Worm (Caenorhabditis elegans) whole organism, L4/young adult: ENCODE results near the gene R13A1.5.

Experiments used
- W03F9.2 ChIP-seq: fragments of 150-350 bp; optimal IDR thresholded peaks from 2 replicates; lab custom pipeline; 2014; ENCODE audit warnings: missing biosample characterization, missing genetic modification characterization
- dao-5 ChIP-seq: sonication (generic microtip); optimal IDR thresholded peaks from 2 replicates; lab custom pipeline; 2016; ENCODE audit warnings: missing genotype, missing genetic modification characterization, moderate library complexity, missing compliant biosample characterization
- him-1 ChIP-seq: sonication (generic microtip); optimal IDR thresholded peaks from 2 replicates; lab custom pipeline; 2016; ENCODE audit warnings: missing genotype, missing genetic modification reagents, missing genetic modification characterization, missing compliant biosample characterization

R13A1.5 gene

DNA sequence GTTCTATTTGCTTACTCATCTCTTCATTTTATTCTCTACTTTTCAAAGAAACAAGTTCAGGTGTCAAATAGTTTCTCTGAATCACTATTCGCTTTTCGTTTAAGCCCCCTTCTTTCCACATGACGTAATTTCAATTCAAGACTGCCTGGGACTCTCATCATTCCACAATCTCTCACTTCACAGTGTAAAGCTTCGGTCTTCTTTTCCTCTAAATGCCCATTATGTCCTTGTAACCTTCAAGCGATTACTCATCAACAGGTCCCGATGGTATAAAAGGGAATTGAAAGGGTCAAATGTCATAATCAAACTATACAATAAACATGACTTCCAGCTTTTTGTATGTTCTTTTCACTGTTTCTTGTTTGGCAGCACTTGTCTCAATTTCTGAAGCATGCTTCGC lies 12.7 kb downstream of the R13A1.5 start, which contains the start of gene C42D4.3:
Gene C42D4.3 (plus strand): TSS at position 298 of the 400 bp plus-strand sequence.
- no peak for TF ChIP-seq him-1 (tag; lab: Kevin White, UChicago)
- no peak for TF ChIP-seq W03F9.2 (tag; lab: Kevin White, UChicago)
- TF ChIP-seq dao-5, result no peak

DNA sequence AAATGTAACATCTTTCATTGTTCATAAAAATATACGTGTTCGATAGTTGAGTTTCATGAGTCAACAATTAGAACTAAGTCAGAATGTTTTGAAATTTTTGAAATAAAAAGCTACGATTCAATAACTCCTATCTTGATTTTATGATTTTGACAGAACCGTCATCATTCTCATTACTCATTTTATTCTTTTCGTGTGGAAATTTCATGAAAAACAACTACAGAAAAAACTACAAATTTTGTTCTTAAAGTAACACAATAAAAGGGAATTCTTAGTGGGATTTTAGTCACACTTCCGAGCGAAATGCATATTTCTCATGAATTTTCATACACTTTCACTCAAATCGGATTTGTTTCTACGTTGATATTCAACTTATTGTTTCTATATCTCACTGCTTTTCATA lies 14.8 kb downstream of the R13A1.5 start, which contains the start of gene str-44:
Gene str-44 (plus strand): TSS at position 301 of the 400 bp plus-strand sequence.
- no peak for TF ChIP-seq him-1 (tag; lab: Kevin White, UChicago)
- TF ChIP-seq W03F9.2 (tag; lab: Kevin White, UChicago), result no peak
- no peak for TF ChIP-seq dao-5

DNA sequence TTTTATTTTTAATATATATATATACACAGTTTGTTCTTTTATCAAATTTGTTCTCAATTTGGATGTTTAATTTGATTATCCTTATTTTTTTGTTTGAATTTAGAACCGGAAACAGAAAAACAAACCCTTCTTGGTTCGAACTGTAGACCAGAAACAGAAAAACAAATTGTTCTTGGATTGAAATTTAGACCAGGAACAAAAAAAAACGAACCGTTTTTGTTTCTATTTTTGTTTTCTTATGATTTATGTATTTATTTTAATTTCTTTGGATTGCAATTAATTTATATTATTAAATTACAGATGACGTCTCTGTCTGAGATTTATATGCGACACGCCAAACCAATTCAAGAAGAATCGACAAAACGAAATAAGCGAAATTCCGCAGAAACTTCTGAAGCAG lies 16.3 kb downstream of the R13A1.5 start, which contains the start of gene C42D4.19:
Gene C42D4.19 (plus strand): TSS at position 301 of the 400 bp plus-strand sequence.
- TF ChIP-seq dao-5 (no peak), W03F9.2 (tag; lab: Kevin White, UChicago) (no peak), him-1 (tag; lab: Kevin White, UChicago) (no peak)

DNA sequence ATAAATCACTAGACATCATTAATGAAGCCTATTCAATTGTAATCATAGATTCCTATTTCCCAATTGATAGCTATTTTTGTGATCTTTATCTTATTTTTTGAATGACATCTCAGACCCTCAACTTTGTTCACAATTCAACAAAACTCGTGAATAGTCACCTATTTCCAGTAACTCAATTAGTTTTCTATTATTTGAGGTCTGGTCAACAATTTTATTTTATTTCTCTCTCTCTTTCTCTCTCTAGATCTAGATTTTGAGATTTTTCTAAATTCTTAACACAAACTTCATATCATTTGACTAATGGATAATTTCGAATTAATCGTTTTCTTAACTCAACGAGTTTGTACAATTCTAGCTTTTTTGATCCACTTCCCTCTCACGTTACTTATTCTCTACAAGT lies 18.2 kb downstream of the R13A1.5 start, which contains the start of gene str-1:
Gene str-1 (plus strand): TSS at position 301 of the 400 bp plus-strand sequence.
- TF ChIP-seq him-1 (tag; lab: Kevin White, UChicago) (no peak), W03F9.2 (tag; lab: Kevin White, UChicago) (no peak), dao-5 (no peak)

DNA sequence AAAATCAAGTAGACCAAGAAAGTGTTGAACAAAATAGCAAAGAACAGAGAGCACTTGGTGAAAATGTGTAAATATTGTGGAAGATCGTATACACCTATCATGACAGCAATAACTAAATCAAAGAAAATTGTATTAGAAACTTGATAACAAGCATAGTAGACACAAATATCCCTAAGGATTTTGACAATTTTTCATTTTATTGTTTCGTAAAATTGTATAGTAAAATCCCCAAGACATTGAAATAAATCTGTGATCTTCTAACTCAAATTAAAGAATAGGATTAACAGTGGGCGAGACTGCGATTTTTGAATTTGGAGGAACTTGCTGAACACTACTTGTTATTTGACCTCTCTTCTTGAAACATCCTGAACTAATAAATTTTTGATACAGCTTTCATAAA lies 20.4 kb downstream of the R13A1.5 start, which contains the start of gene str-220:
Gene str-220 (minus strand): TSS at position 101 of the 400 bp plus-strand sequence.
- TF ChIP-seq W03F9.2 (tag; lab: Kevin White, UChicago), result no peak
- no peak for TF ChIP-seq him-1 (tag; lab: Kevin White, UChicago)
- no peak for TF ChIP-seq dao-5

DNA sequence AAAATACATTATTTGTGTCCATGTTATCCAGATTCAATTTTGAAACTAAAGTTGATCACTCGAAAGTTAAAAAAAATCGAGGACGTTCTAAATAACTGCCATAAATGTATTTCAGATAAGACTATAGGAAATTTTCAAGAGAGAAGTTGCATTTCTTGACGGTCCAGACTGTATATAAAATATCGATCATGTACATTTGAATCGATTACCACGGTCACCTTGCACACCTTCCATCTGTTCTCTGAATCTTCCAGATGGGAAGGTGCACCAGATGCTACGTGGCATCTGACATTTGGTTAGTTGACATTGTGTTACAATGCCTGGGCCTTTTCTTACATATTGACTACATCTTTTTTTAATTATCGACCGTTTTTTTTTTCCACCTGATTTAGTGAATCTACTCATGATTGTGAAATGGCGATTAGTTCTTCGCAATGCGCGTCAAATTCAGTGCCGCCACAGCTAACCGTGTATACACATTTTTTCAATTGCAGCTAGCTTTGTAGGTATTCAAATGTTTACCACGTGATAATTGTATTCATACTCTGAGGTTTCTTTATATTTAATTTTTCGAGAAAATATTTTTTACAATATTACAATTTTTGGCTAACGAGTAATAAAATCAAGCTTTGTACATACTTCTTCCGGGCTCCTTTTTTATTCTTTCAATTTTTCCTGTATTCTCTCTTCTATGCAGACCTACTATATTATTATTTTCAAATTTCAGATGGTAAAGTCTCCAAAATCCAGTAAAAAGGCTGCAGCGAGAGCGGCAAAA lies 23.5 kb downstream of the R13A1.5 start, which contains the start of gene skr-16:
Gene skr-16 (plus strand): TSS at position 728 of the 778 bp plus-strand sequence.
- no peak for TF ChIP-seq him-1 (tag; lab: Kevin White, UChicago)
- TF ChIP-seq W03F9.2 (tag; lab: Kevin White, UChicago), result no peak
- no peak for TF ChIP-seq dao-5

DNA sequence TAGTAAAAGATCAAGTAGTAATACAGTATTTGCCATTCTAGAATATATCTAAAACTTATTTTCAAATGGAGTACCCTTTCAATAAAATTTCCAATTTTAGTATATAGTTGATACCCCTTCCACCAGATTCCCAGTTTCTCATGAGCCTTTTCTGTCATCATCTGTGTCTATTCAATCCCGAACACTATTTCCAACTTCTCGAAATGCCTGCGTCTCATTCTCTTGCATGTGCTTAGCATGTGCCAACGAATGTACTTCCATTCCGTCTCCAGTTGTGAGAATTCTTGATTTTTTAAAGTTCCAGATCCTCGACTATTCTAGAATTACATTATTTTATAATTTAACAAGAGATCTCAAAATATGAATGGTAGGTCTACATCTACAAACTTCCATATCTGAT lies 25.1 kb downstream of the R13A1.5 start, which contains the start of gene C42D4.18:
Gene C42D4.18 (plus strand): TSS at position 231 of the 400 bp plus-strand sequence.
- TF ChIP-seq him-1 (tag; lab: Kevin White, UChicago) (no peak), W03F9.2 (tag; lab: Kevin White, UChicago) (no peak), dao-5 (no peak)

DNA sequence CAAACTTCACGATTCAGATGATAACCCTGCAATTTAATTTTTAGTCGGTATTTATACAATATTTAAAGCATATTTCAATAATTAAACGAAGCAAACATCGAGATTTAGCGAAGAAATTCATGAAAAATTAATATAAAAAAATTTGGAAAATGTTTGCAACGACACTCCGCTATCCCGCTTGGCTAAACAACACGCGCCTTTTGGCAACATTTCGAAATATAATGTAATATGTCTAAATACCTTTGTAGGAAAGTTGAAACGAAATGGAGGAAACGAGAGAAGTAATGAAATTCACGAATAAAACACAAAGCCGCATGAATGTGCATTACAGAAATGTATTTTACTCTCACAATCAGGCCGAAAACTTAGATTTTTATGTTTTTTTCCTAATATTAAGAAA lies 25.9 kb downstream of the R13A1.5 start, which contains the start of gene rpc-1:
Gene rpc-1 (minus strand): TSS at position 26 of the 400 bp plus-strand sequence.
- TF ChIP-seq W03F9.2 (tag; lab: Kevin White, UChicago) (no peak), dao-5 (no peak), him-1 (tag; lab: Kevin White, UChicago) (no peak)

DNA sequence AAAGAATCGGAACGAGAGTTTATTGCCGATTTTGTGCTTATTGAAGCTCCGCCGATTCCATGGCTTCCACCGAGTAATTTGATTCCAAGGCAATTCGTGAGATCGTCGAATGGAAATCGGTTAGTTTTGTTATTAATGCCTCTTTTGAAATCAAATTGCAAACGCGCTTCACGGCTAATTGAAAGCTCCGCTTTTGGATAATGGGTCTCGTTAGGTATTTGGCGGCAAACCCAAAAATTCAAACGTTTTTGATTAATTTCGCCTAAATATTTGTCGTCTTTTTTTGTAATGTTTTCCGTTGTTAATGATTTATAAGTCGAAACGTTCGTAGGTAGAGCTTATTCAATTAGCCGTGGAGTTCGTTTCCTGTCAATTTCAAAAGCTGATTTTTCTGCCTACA lies 32.1 kb downstream of the R13A1.5 start:
- TF ChIP-seq dao-5, result no peak
- TF ChIP-seq W03F9.2 (tag; lab: Kevin White, UChicago), result no peak
- no peak for TF ChIP-seq him-1 (tag; lab: Kevin White, UChicago)

DNA sequence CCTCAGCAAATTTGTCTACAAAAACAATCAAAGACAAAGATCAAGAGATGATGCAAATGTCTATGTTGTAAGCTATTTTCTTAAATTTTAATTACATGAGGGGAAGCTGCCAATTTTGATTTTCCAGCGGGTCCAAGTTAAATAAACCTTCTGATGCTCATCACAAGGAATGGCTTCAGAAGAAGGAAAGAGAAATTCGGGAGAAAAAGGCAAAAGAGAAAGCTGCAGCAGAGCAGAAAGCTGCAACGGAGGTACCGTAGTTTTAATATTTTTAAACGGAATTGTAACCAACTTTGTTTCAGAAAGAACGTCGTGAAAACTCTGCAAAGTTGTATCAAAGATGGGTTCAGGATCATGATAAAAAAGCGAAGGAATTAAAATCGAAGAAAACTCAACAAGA lies 33.5 kb downstream of the R13A1.5 start:
- no peak for TF ChIP-seq W03F9.2 (tag; lab: Kevin White, UChicago)
- no peak for TF ChIP-seq him-1 (tag; lab: Kevin White, UChicago)

DNA sequence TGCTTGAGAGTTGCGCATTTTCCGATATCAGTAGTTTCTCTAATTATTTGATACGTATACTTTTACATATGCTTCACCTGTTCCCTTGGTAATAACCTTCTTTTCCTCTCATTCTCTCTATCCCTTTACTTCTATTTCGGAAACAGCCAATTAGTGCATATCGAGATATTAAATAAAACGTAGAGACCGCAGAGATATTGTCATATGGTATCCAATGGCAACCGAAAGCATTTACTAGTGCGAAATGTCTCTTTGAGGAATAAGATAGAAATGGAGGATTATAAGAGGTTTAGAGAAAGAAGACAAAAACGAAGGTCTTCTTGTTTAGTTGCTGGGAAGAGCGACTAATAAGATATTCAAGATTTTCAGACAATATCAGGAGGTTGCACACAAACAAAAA lies 35.3 kb downstream of the R13A1.5 start, which contains the start of gene maph-9:
Gene maph-9 (plus strand): TSS at position 273 of the 400 bp plus-strand sequence.
- TF ChIP-seq dao-5, result no peak
- no peak for TF ChIP-seq him-1 (tag; lab: Kevin White, UChicago)
- TF ChIP-seq W03F9.2 (tag; lab: Kevin White, UChicago), result no peak

DNA sequence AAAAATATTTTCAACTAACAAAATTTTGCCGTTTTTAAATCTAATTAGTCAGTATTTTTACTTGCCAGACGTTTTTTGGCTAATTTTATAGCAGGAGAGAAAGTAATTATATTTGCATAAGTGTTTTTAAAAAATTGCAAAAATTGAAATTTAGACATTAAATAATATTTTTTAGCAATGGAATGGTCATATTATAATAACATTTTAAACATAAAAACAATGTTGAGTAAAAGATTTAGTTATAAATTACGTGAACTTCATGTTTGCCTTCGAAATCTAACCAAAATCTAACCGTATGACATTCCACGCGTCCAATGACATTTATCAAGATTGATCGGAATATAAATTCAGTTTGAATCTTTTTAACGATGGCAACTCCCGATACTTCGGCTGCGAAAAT lies 37.3 kb downstream of the R13A1.5 start, which contains the start of gene C34D4.2:
Gene C34D4.2 (plus strand): TSS at position 301 of the 400 bp plus-strand sequence.
- TF ChIP-seq dao-5 (no peak), W03F9.2 (tag; lab: Kevin White, UChicago) (no peak), him-1 (tag; lab: Kevin White, UChicago) (no peak)

DNA sequence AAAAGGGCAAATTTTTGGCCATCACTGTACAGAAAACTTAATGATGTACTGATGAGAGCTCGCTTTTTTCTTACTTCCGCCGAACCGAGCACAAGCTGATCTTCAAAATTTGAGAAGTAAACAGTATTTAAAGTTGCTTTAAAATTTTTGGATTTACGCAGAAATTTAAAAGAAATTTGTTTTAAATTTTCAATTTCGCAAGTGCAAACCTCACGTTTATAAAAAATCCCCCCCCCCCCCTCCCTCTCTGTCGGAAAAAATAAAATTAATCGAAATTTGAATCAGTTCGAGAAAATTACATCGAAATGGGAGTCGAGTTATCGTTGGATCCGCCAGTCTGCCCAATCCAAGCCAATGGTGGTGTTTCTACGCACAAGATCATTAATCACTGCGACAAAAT lies 38.3 kb downstream of the R13A1.5 start, which contains the start of gene C34D4.3:
Gene C34D4.3 (plus strand): TSS at position 301 of the 400 bp plus-strand sequence.
- no peak for TF ChIP-seq W03F9.2 (tag; lab: Kevin White, UChicago)
- no peak for TF ChIP-seq dao-5
- TF ChIP-seq him-1 (tag; lab: Kevin White, UChicago), result no peak

DNA sequence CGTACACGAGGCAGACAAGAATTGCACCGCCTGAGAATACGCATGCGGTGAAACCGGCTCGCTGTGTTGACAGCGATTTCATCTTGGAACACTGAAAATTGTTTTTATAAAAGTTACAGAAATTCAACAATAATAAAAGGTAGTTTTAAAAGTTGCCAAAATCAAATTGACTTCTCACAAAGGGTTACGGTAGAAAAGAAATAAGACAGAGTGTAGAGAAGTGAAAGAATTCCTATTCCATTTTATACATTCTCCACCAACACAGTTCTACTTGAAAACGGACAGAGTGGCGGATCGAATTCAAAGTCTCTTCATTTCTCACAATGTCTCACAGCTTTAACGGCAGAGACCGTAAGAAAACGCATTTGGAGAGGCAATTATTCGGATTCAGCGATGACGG lies 39.2 kb downstream of the R13A1.5 start, which contains the start of gene col-113:
Gene col-113 (minus strand): TSS at position 101 of the 400 bp plus-strand sequence.
- TF ChIP-seq him-1 (tag; lab: Kevin White, UChicago) (no peak), W03F9.2 (tag; lab: Kevin White, UChicago) (no peak), dao-5 (no peak)
